Worm (Caenorhabditis elegans) whole organism, late embryonic: ENCODE results near the gene C51E3.6.

Source experiments
- C08G9.2 ChIP-seq: sonication (generic microtip); optimal IDR thresholded peaks from 2 replicates; lab custom pipeline; 2016; ENCODE audit warnings: mild to moderate bottlenecking, missing genetic modification characterization, moderate library complexity, missing compliant biosample characterization
- C38D4.7 ChIP-seq: fragments of 200-800 bp; sonication (Bioruptor generic); optimal IDR thresholded peaks from 2 replicates; lab custom pipeline; 2018; ENCODE audit warnings: mild to moderate bottlenecking, missing genetic modification characterization, moderate library complexity, missing compliant biosample characterization
- K09A11.1 ChIP-seq: sonication (generic microtip); optimal IDR thresholded peaks from 2 replicates; lab custom pipeline; 2017; ENCODE audit warnings: antibody characterized with exemption, mild to moderate bottlenecking, missing genetic modification characterization, missing compliant biosample characterization; ENCODE audit not compliant: insufficient read depth
- T23F11.4 ChIP-seq: fragments of 200-800 bp; sonication (Bioruptor generic); optimal IDR thresholded peaks from 2 replicates; lab custom pipeline; 2018; ENCODE audit warnings: mild to moderate bottlenecking, missing genetic modification characterization, missing compliant biosample characterization
- ama-1 ChIP-seq: fragments of 150-350 bp; optimal IDR thresholded peaks from 2 replicates; lab custom pipeline; 2014
- ceh-18 ChIP-seq: sonication (generic microtip); optimal IDR thresholded peaks from 2 replicates; lab custom pipeline; 2016; ENCODE audit warnings: missing genetic modification characterization, missing compliant biosample characterization
- ceh-2 ChIP-seq: sonication (generic microtip); optimal IDR thresholded peaks from 2 replicates; lab custom pipeline; 2016; ENCODE audit warnings: missing genotype, missing genetic modification characterization, missing compliant biosample characterization
- ceh-22 ChIP-seq: sonication (generic microtip); optimal IDR thresholded peaks from 2 replicates; lab custom pipeline; 2017; ENCODE audit warnings: missing biosample characterization, missing genetic modification characterization
- ceh-24 ChIP-seq: sonication (generic microtip); optimal IDR thresholded peaks from 2 replicates; lab custom pipeline; 2016; ENCODE audit warnings: mild to moderate bottlenecking, missing genetic modification characterization, missing compliant biosample characterization
- ceh-30 ChIP-seq: fragments of 150-350 bp; optimal IDR thresholded peaks from 2 replicates; lab custom pipeline; 2014; ENCODE audit warnings: missing biosample characterization, missing genetic modification characterization
- ceh-34 ChIP-seq: sonication (generic microtip); optimal IDR thresholded peaks from 2 replicates; lab custom pipeline; 2016; ENCODE audit warnings: mild to moderate bottlenecking, missing genetic modification characterization, missing compliant biosample characterization
- ceh-45 ChIP-seq: fragments of 200-800 bp; sonication (Bioruptor generic); IDR thresholded peaks from 2 replicates; pipeline ENCODE4 v1.3.6; 2022; ENCODE audit warnings: missing genetic modification reagents, missing genetic modification characterization, missing compliant biosample characterization
- ceh-9 ChIP-seq: sonication (generic microtip); optimal IDR thresholded peaks from 2 replicates; lab custom pipeline; 2016; ENCODE audit warnings: mild to moderate bottlenecking, missing genetic modification characterization, inconsistent platforms, missing compliant biosample characterization
- ets-4 ChIP-seq: sonication (generic microtip); optimal IDR thresholded peaks from 2 replicates; lab custom pipeline; 2016; ENCODE audit warnings: missing genetic modification characterization, missing compliant biosample characterization
- fax-1 ChIP-seq: sonication (generic microtip); optimal IDR thresholded peaks from 2 replicates; lab custom pipeline; 2016; ENCODE audit warnings: missing genotype, missing genetic modification characterization, missing compliant biosample characterization
- lim-6 ChIP-seq: sonication (generic microtip); optimal IDR thresholded peaks from 2 replicates; lab custom pipeline; 2016; ENCODE audit warnings: missing genetic modification characterization, missing compliant biosample characterization
- mec-3 ChIP-seq: sonication (generic microtip); optimal IDR thresholded peaks from 2 replicates; lab custom pipeline; 2016; ENCODE audit warnings: borderline replicate concordance, missing genetic modification characterization, missing compliant biosample characterization
- nfya-1 ChIP-seq: sonication (generic microtip); optimal IDR thresholded peaks from 2 replicates; lab custom pipeline; 2017; ENCODE audit warnings: missing genetic modification characterization, mild to moderate bottlenecking, missing compliant biosample characterization, antibody characterized with exemption, moderate library complexity
- nhr-232 ChIP-seq: sonication (generic microtip); optimal IDR thresholded peaks from 2 replicates; lab custom pipeline; 2016; ENCODE audit warnings: missing genetic modification characterization, missing compliant biosample characterization
- npax-4 ChIP-seq: sonication (generic microtip); optimal IDR thresholded peaks from 2 replicates; lab custom pipeline; 2016; ENCODE audit warnings: missing genetic modification characterization, missing compliant biosample characterization
- pax-1 ChIP-seq: fragments of 150-350 bp; optimal IDR thresholded peaks from 2 replicates; lab custom pipeline; 2014; ENCODE audit warnings: missing biosample characterization, missing genetic modification characterization
- pha-2 ChIP-seq: sonication (generic microtip); optimal IDR thresholded peaks from 2 replicates; lab custom pipeline; 2017; ENCODE audit warnings: mild to moderate bottlenecking, missing genetic modification characterization, missing compliant biosample characterization
- pha-4 ChIP-seq: fragments of 150-350 bp; optimal IDR thresholded peaks from 2 replicates; lab custom pipeline; 2018; ENCODE audit warnings: missing biosample characterization, missing genetic modification reagents, missing genetic modification characterization
- ref-2 ChIP-seq: sonication (generic microtip); optimal IDR thresholded peaks from 2 replicates; lab custom pipeline; 2016; ENCODE audit warnings: missing genetic modification characterization, missing compliant biosample characterization
- rnt-1 ChIP-seq: sonication (generic microtip); optimal IDR thresholded peaks from 2 replicates; lab custom pipeline; 2016; ENCODE audit warnings: missing genetic modification characterization, missing compliant biosample characterization
- unc-3 ChIP-seq, 2 experiments: fragments of 200-800 bp in 1 of 2; sonication (Bioruptor generic) in 1 of 2; sonication (generic microtip) in 1 of 2; conservative IDR thresholded peaks in 1 of 2; optimal IDR thresholded peaks in 1 of 2; 2 replicates each; pipeline versions ENCODE4 v1.3.6 to Lab custom; 2016 to 2022; ENCODE audit warnings: missing compliant biosample characterization in 2 of 2, missing genetic modification characterization in 2 of 2, missing genetic modification reagents in 1 of 2
- unc-42 ChIP-seq: sonication (generic microtip); optimal IDR thresholded peaks from 2 replicates; lab custom pipeline; 2016; ENCODE audit warnings: missing genotype, missing genetic modification characterization, missing compliant biosample characterization
- unc-86 ChIP-seq: sonication (generic microtip); optimal IDR thresholded peaks from 2 replicates; lab custom pipeline; 2016; ENCODE audit warnings: missing genetic modification characterization, missing compliant biosample characterization
- zip-5 ChIP-seq: sonication (generic microtip); optimal IDR thresholded peaks from 2 replicates; lab custom pipeline; 2016; ENCODE audit warnings: missing genetic modification characterization, missing compliant biosample characterization

The C51E3.6 gene

DNA sequence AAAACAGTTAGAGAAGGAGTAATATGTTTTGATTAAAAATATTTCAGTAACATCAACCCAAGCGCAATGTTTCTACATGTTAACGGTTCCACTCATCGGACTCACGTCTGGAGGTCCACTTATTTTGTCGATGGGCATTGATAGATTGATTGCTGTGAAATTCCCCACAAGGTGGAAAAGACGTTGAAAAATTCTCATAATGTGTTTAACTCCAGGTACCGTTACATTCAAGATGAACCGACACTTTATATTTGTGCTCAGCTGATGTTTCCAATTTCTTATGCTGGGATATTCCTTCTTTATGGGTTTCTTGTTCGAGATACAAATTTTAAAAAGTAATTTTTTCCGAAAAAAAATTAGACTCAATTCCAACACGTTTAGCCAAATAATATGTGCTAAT, 13.2 kb downstream of the C51E3.6 start:
- no peak for TF ChIP-seq mec-3 (tag; lab: Kevin White, UChicago)
- TF ChIP-seq, all 69 proteins: peak for 0

DNA sequence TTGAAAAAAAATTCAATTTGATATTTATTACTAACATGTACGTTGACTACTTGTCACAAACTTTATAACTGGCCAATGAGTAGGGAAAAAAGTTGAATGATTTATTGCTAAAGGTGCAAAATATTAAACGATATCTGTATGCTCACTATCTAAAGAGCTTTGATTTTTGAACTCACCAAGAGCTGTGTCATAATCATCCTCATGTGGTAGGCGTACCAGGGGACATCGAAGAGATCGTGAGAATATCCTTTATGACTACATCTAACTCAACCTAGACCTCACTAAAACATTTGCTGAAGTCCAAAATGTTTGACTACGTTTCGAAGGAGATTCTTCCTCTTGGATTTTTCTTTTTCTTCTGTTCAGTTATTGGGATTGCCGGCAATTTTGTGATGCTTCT, 14.0 kb downstream of the C51E3.6 start, which contains the start of gene srsx-28:
Gene srsx-28, plus strand, starts transcription at position 301 of the 400 bp plus-strand sequence.
- TF ChIP-seq unc-3 (GFP tag; conservative IDR thresholded peaks at IDR 0.05; lab: Robert Waterston, UW), result no peak
- no peak for TF ChIP-seq unc-3 (tag; optimal IDR thresholded peaks at IDR 0.05; lab: Kevin White, UChicago)
- TF ChIP-seq nhr-232 (tag; lab: Kevin White, UChicago), result no peak

DNA sequence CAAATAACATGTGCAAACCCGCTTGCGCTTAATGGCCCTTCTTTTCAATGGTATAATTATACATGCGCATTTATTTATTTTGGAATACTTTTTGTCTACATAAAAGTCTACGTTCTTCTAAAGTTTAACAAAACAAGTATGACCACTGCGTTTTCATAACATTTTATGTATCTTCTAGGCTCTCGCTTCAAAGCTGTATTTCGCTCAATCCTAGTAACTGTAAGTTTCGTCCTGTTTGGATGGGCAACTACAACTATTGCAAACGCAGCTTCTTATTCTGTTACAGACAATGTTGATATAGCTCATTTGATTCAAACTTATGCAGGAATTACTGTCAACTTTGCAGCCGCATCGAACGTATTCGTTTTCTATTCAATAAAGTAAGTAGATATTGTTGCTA, 16.5 kb downstream of the C51E3.6 start, which contains the start of gene srsx-27:
Gene srsx-27, plus strand, starts transcription at position 301 of the 400 bp plus-strand sequence.
- TF ChIP-seq unc-42, result no peak
- TF ChIP-seq ceh-22 (tag; lab: Kevin White, UChicago), result no peak

DNA sequence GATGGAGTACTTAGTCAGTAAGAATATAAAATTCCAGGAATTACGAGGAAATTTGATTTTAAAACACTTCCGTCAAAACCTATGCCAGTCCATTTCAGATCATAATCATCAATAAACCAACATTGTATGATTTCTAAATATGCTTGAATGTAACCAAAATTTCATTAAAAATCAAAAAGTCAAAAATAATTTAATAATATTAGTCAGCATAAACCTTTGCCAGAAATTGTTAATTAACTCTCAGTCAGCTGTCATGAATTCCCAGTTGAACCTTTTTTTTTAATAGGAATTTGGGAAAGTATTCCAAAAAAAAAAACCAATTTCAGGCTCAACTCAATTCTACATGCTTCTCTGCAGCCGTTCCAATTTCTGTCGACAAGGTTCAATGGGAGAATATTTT, 17.9 kb downstream of the C51E3.6 start, which contains the start of gene srsx-26:
Gene srsx-26, plus strand, starts transcription at position 301 of the 400 bp plus-strand sequence.
- TF ChIP-seq ceh-24 (tag; lab: Kevin White, UChicago), result no peak
- TF ChIP-seq C08G9.2 (tag; lab: Kevin White, UChicago), result no peak
- no peak for TF ChIP-seq npax-4 (tag; lab: Kevin White, UChicago)
- no peak for TF ChIP-seq zip-5 (tag; lab: Kevin White, UChicago)
- TF ChIP-seq ref-2 (tag; lab: Kevin White, UChicago), result no peak
- TF ChIP-seq unc-3 (GFP tag; conservative IDR thresholded peaks at IDR 0.05; lab: Robert Waterston, UW), result no peak
- TF ChIP-seq unc-3 (tag; optimal IDR thresholded peaks at IDR 0.05; lab: Kevin White, UChicago), result no peak
- TF ChIP-seq C38D4.7 (GFP tag; lab: Kevin White, UChicago), result no peak
- TF ChIP-seq unc-86, result no peak
- TF ChIP-seq pha-4 (tag; lab: Kevin White, UChicago), result no peak
- TF ChIP-seq ets-4 (tag; lab: Kevin White, UChicago), result no peak
- no peak for TF ChIP-seq rnt-1 (tag; lab: Kevin White, UChicago)
- TF ChIP-seq ceh-30 (tag; lab: Kevin White, UChicago), result no peak
- no peak for TF ChIP-seq ceh-2 (tag; lab: Kevin White, UChicago)
- TF ChIP-seq pax-1, result no peak
- no peak for TF ChIP-seq nhr-232 (tag; lab: Kevin White, UChicago)
- no peak for TF ChIP-seq ceh-9
- no peak for TF ChIP-seq K09A11.1 (tag; lab: Kevin White, UChicago)
- no peak for TF ChIP-seq ceh-45

DNA sequence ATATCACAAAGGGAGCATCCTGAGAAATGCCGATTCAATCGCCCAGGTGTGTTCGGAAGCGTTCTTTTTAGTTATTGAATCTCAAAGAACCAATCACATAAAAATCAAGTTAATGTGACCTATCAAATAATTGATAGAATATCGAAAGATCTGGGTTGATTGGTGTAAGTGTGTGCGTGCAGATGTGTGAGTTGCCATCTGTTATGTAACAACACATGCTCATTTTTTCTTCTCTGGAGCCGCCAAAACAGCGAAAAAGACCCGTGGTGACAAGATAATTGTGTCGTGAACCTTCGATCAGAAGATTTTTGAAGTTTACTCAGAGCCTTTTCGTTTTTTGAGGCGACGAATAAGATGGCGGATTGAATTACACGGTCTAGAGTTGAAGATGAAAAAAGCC, 19.5 kb downstream of the C51E3.6 start:
- no peak for TF ChIP-seq ama-1
- peak; percentile 60 for TF ChIP-seq ceh-18 (tag; lab: Kevin White, UChicago)
- TF ChIP-seq C38D4.7 (GFP tag; lab: Kevin White, UChicago), result no peak

DNA sequence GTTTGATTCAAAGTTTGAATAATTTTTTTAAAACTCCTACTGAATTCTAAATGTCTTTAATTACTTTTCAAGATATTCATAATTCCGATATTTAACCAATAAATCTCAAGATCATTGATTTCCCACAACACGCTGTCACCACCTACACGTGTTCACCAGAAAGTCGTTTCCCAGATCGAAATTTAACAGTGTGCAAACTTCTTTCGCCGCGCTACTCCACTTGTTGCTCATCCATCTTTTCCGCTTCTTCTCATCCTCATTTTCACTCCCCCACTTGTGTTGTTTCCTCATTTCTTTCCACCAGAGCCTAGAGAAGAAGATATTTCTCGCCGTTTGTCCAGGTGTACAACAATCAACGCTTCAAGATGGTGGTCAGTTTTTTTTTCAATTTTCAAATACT, 20.6 kb downstream of the C51E3.6 start, which contains the start of gene C51E3.9:
Gene C51E3.9, plus strand, starts transcription at position 301 of the 400 bp plus-strand sequence.
- TF ChIP-seq lim-6 (tag; lab: Kevin White, UChicago) (no peak), pha-2 (no peak), nfya-1 (tag; lab: Kevin White, UChicago) (no peak), T23F11.4 (GFP tag; lab: Kevin White, UChicago) (no peak), fax-1 (tag; lab: Kevin White, UChicago) (no peak), ceh-34 (tag; lab: Kevin White, UChicago) (no peak), C38D4.7 (GFP tag; lab: Kevin White, UChicago) (no peak)
